Worm (Caenorhabditis elegans): Measurements from ENCODE around the gene C45B11.9.

The C45B11.9 gene

DNA sequence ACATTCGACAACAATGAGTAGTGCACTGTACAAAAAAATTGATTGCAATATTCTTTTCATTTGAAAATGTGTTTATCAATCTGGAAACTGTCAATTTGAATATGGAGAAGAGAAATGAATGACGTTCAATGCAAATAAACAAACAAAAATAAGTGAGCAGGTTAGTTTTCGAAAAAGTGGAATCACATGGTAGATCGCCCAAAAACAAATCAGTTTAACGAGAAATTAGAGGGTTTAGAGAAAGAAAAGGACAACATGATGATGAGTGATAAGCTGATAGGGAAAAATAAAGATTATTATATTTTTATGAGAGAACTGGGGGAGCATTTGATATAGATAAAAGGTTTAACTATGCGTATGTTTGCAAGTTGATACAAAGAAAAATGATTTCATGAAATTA lies 29.2 kb downstream of the C45B11.9 start, which contains the start of gene T04C12.8 (continued):
- TF ChIP-seq mdt-29 (GFP tag; IDR thresholded peaks at IDR 0.05) = no peak
- TF ChIP-seq nhr-48 (tag; optimal IDR thresholded peaks at IDR 0.05) = peak; percentile 21
- TF ChIP-seq nhr-25 (tag; optimal IDR thresholded peaks at IDR 0.05; ENCODE audit: borderline replicate concordance, insufficient read depth) = no peak
- peak; percentile 92 for TF ChIP-seq dmd-6 (GFP tag; IDR thresholded peaks at IDR 0.05)
- no peak for TF ChIP-seq ZK337.2 (GFP tag; IDR thresholded peaks at IDR 0.05)
- TF ChIP-seq nhr-11 (tag; optimal IDR thresholded peaks at IDR 0.05) = no peak
- TF ChIP-seq pha-4 (GFP tag; IDR thresholded peaks at IDR 0.05) = no peak
- TF ChIP-seq pha-4 (tag; optimal IDR thresholded peaks at IDR 0.05) = peak; percentile 2
- peak; percentile 82 for TF ChIP-seq nhr-102 (tag; optimal IDR thresholded peaks at IDR 0.05)
- TF ChIP-seq dmd-9 (GFP tag; IDR thresholded peaks at IDR 0.05) = no peak
- peak; percentile 94 for TF ChIP-seq pqm-1 (tag; optimal IDR thresholded peaks at IDR 0.05)
- peak; percentile 58 for TF ChIP-seq T20F7.1 (GFP tag; optimal IDR thresholded peaks at IDR 0.05)
- no peak for TF ChIP-seq R02D3.7 (tag; optimal IDR thresholded peaks at IDR 0.05)
- TF ChIP-seq unc-62 (GFP tag; optimal IDR thresholded peaks at IDR 0.05 in 1 of 2) = no peak
- TF ChIP-seq unc-62 (tag; optimal IDR thresholded peaks at IDR 0.05) = no peak
- TF ChIP-seq lin-15B (tag; optimal IDR thresholded peaks at IDR 0.05) = no peak
- no peak for TF ChIP-seq ctbp-1 (GFP tag; IDR thresholded peaks at IDR 0.05)
- TF ChIP-seq sdz-12 (GFP tag; optimal IDR thresholded peaks at IDR 0.05) = no peak
- TF ChIP-seq nhr-42 (GFP tag; IDR thresholded peaks at IDR 0.05) = 0 out of 2 replicates have a peak, but pooled peaks have one; percentile 5
- TF ChIP-seq attf-4 (tag; optimal IDR thresholded peaks at IDR 0.05) = no peak
- TF ChIP-seq madf-5 (GFP tag; IDR thresholded peaks at IDR 0.05) = no peak
- TF ChIP-seq snpc-4 (tag; optimal IDR thresholded peaks at IDR 0.05) = no peak
- TF ChIP-seq hif-1 (tag; optimal IDR thresholded peaks at IDR 0.05) = peak in 1 of 2 experiments; percentile 27
- TF ChIP-seq T26A8.4 (GFP tag; IDR thresholded peaks at IDR 0.05) = peak; percentile 36; the same call in 1 of the 2 replicates
- no peak for TF ChIP-seq jun-1 (tag; optimal IDR thresholded peaks at IDR 0.05)
- no peak for TF ChIP-seq ces-1 (GFP tag; optimal IDR thresholded peaks at IDR 0.05)
- TF ChIP-seq php-3 (GFP tag; IDR thresholded peaks at IDR 0.05) = peak; percentile 94
- no peak for TF ChIP-seq daf-12 (tag; optimal IDR thresholded peaks at IDR 0.05)
- no peak for TF ChIP-seq ceh-28 (tag; optimal IDR thresholded peaks at IDR 0.05)
- TF ChIP-seq F44E2.7 (GFP tag; IDR thresholded peaks at IDR 0.05) = no peak
- no peak for TF ChIP-seq lin-39 (tag; optimal IDR thresholded peaks at IDR 0.05)
- TF ChIP-seq ceh-82 (tag; optimal IDR thresholded peaks at IDR 0.05) = no peak
- no peak for TF ChIP-seq nhr-111 (GFP tag; optimal IDR thresholded peaks at IDR 0.05)
- TF ChIP-seq mxl-2 (GFP tag; conservative IDR thresholded peaks at IDR 0.05) = no peak
- TF ChIP-seq lir-3 (tag; optimal IDR thresholded peaks at IDR 0.05) = no peak
- no peak for TF ChIP-seq set-16 (GFP tag; IDR thresholded peaks at IDR 0.05)
- no peak for TF ChIP-seq Y105C5A.15 (GFP tag; IDR thresholded peaks at IDR 0.05)
- TF ChIP-seq hlh-30 (tag; optimal IDR thresholded peaks at IDR 0.05; ENCODE audit: insufficient read depth) = peak; percentile 69
- TF ChIP-seq cey-2 (tag; optimal IDR thresholded peaks at IDR 0.05; ENCODE audit: borderline replicate concordance, insufficient read depth) = no peak
- no peak for TF ChIP-seq madf-9 (GFP tag; conservative IDR thresholded peaks at IDR 0.05)
- TF ChIP-seq egl-27 (tag; optimal IDR thresholded peaks at IDR 0.05) = no peak
- TF ChIP-seq nhr-76 (tag; optimal IDR thresholded peaks at IDR 0.05) = no peak
- TF ChIP-seq mxl-3 (GFP tag; optimal IDR thresholded peaks at IDR 0.05) = peak; percentile 54
- no peak for TF ChIP-seq spr-3 (GFP tag; optimal IDR thresholded peaks at IDR 0.05)
- TF ChIP-seq fkh-10 (GFP tag; optimal IDR thresholded peaks at IDR 0.05) = no peak
- no peak for TF ChIP-seq ztf-11 (tag; optimal IDR thresholded peaks at IDR 0.05)
- no peak for TF ChIP-seq rbr-2 (tag; optimal IDR thresholded peaks at IDR 0.05)
- TF ChIP-seq ceh-20 (GFP tag; IDR thresholded peaks at IDR 0.05) = 0 out of 2 replicates have a peak, but pooled peaks have one; percentile 41
- no peak for TF ChIP-seq snpc-1.2 (GFP tag; IDR thresholded peaks at IDR 0.05)
- TF ChIP-seq hlh-11 (tag; optimal IDR thresholded peaks at IDR 0.05) = peak; percentile 91
- TF ChIP-seq Y75B8A.6 (GFP tag; IDR thresholded peaks at IDR 0.05) = no peak
- no peak for TF ChIP-seq dmd-8 (GFP tag; IDR thresholded peaks at IDR 0.05)

All from whole organism, L4 larva.